Fruit fly (Drosophila melanogaster): Measurements from ENCODE around the gene Cdk1.

The Cdk1 gene

DNA sequence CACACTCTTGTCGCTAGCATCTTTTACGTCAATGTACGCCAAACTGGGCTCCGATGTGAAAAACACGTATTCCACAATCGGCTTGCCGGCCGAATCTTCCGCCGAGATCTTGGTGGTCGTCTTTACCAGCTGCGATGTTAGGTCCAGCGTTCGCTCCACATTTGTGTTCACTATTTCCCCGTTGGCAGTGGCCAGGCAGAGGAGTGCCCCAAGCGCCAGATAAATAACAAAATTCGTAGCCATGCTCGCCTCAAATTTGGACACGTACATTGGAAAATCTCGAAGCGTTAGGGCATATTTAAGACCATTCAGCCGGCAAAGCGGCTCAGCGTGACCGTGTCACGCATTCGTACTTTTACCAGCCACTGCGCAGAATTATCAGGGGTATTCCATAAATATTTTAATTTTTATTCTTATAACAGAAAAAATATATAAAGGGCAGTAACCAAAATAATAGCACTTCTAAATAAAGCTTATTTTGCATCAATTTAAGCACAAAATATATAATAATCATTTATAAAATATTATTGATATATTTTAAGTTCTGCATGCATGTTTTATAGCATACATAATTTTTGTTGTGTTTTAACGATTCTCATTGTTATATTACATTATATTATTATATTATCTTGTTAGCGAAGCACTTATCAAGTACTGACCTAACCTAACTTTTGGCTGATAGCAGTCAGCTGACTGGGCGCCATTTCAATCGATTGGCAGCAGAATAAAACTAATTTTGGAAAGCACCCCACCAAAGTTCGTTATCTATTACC is 10.4 kb downstream of the Cdk1 start, which contains the start of the genes CG33303 and dpr19:
Gene CG33303, minus strand, starts transcription at position 294 of the 773 bp plus-strand sequence.
Gene dpr19, plus strand, starts transcription at position 705 of the 773 bp plus-strand sequence.
- TF ChIP-seq Rel (GFP tag; optimal IDR thresholded peaks at IDR 0.05): no peak
- TF ChIP-seq Rel (tag; optimal IDR thresholded peaks at IDR 0.05): peak; percentile 43
- TF ChIP-seq rgr (GFP tag; optimal IDR thresholded peaks at IDR 0.05): peak; percentile 62
- peak; percentile 18 for TF ChIP-seq OdsH (GFP tag; optimal IDR thresholded peaks at IDR 0.05)
- TF ChIP-seq Myc (optimal IDR thresholded peaks at IDR 0.05): no peak
- no peak for TF ChIP-seq brk (GFP tag; optimal IDR thresholded peaks at IDR 0.05)
- peak; percentile 69 for TF ChIP-seq Sp1 (GFP tag; optimal IDR thresholded peaks at IDR 0.05)
- TF ChIP-seq HLH106 (tag; optimal IDR thresholded peaks at IDR 0.05): peak; percentile 69
- TF ChIP-seq Hr83 (GFP tag; optimal IDR thresholded peaks at IDR 0.05; ENCODE audit: poor library complexity, severe bottlenecking): peak; percentile 21

- TF ChIP-seq psq (GFP tag; optimal IDR thresholded peaks at IDR 0.05) (no peak), Vsx2 (GFP tag; optimal IDR thresholded peaks at IDR 0.05; ENCODE audit: partially characterized antibody) (no peak), ey (GFP tag; optimal IDR thresholded peaks at IDR 0.05) (no peak), rgr (GFP tag; optimal IDR thresholded peaks at IDR 0.05) (no peak), Hnf4 (GFP tag; optimal IDR thresholded peaks at IDR 0.05) (no peak), sage (GFP tag; optimal IDR thresholded peaks at IDR 0.05) (no peak), brk (GFP tag; optimal IDR thresholded peaks at IDR 0.05) (no peak), h (GFP tag; optimal IDR thresholded peaks at IDR 0.05) (no peak), pan (optimal IDR thresholded peaks at IDR 0.05) (no peak), HLH106 (tag; optimal IDR thresholded peaks at IDR 0.05) (no peak), CrebA (GFP tag; optimal IDR thresholded peaks at IDR 0.05; ENCODE audit: borderline replicate concordance) (no peak), Sp1 (GFP tag; optimal IDR thresholded peaks at IDR 0.05) (no peak), tai (GFP tag; optimal IDR thresholded peaks at IDR 0.05) (no peak), usp (GFP tag; optimal IDR thresholded peaks at IDR 0.05) (no peak), Hr83 (GFP tag; optimal IDR thresholded peaks at IDR 0.05; ENCODE audit: poor library complexity, severe bottlenecking) (no peak), Dif (GFP tag; optimal IDR thresholded peaks at IDR 0.05; ENCODE audit: partially characterized antibody) (no peak), CG32264 (GFP tag; optimal IDR thresholded peaks at IDR 0.05) (no peak), Mio (GFP tag; optimal IDR thresholded peaks at IDR 0.05) (no peak), br (GFP tag; optimal IDR thresholded peaks at IDR 0.05) (no peak), Hr78 (GFP tag; optimal IDR thresholded peaks at IDR 0.05) (no peak)
Observed at dm6 chr2L:10373605-10374269, 12.3 kb downstream of the Cdk1 start, which contains the start of gene rho-5. rho-5 (minus strand) TSS chr2L:10373900.

dm6 chr2L:10372297-10372696 is 13.8 kb downstream of the Cdk1 start:
- no peak for TF ChIP-seq br (GFP tag; optimal IDR thresholded peaks at IDR 0.05)
- TF ChIP-seq Vsx2 (GFP tag; optimal IDR thresholded peaks at IDR 0.05; ENCODE audit: partially characterized antibody): no peak
- TF ChIP-seq Abd-B (GFP tag; optimal IDR thresholded peaks at IDR 0.05): no peak
- no peak for TF ChIP-seq h (GFP tag; optimal IDR thresholded peaks at IDR 0.05)
- no peak for TF ChIP-seq N (GFP tag; optimal IDR thresholded peaks at IDR 0.05)
- TF ChIP-seq Hr78 (GFP tag; optimal IDR thresholded peaks at IDR 0.05): no peak
- TF ChIP-seq sv (GFP tag; optimal IDR thresholded peaks at IDR 0.05): no peak
- no peak for TF ChIP-seq tai (GFP tag; optimal IDR thresholded peaks at IDR 0.05)
- TF ChIP-seq CG9705 (GFP tag; optimal IDR thresholded peaks at IDR 0.05): no peak
- no peak for TF ChIP-seq Rel (GFP tag; optimal IDR thresholded peaks at IDR 0.05)
- no peak for TF ChIP-seq Rel (tag; optimal IDR thresholded peaks at IDR 0.05)
- TF ChIP-seq Myc (optimal IDR thresholded peaks at IDR 0.05): no peak

DNA sequence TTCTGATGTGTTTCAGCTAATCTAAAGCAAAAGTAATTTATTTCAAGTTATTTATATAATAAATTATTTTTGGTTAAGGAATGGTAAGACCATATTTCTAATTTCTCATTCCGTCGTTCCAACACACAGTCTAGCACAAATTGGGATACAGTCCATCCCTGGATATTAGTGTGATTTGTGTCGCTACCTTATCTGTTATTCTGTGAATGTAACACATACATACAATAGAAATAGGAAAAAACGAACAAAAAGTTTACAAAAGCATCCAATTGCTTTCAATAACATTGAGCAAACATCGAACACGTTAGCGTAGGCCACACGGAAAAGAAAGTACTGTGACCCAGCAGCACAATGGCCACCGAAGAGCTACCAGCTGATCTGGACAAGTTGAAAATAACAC is 19.5 kb downstream of the Cdk1 start, which contains the start of gene CG5056:
Gene CG5056, plus strand, starts transcription at position 168 of the 400 bp plus-strand sequence.
- no peak for TF ChIP-seq jim (GFP tag; optimal IDR thresholded peaks at IDR 0.05)
- no peak for TF ChIP-seq lola (GFP tag; optimal IDR thresholded peaks at IDR 0.05)
- TF ChIP-seq pan (optimal IDR thresholded peaks at IDR 0.05): no peak
- no peak for TF ChIP-seq Abd-B (GFP tag; optimal IDR thresholded peaks at IDR 0.05)
- no peak for TF ChIP-seq Dif (GFP tag; optimal IDR thresholded peaks at IDR 0.05; ENCODE audit: partially characterized antibody)
- peak; percentile 30 for TF ChIP-seq Sp1 (GFP tag; optimal IDR thresholded peaks at IDR 0.05)
- no peak for TF ChIP-seq HLH106 (tag; optimal IDR thresholded peaks at IDR 0.05)
- TF ChIP-seq dmrt93B (GFP tag; optimal IDR thresholded peaks at IDR 0.05): no peak
- TF ChIP-seq Dfd (GFP tag; optimal IDR thresholded peaks at IDR 0.05): no peak
- TF ChIP-seq Jra (GFP tag; optimal IDR thresholded peaks at IDR 0.05): no peak
- peak; percentile 64 for TF ChIP-seq woc (GFP tag; optimal IDR thresholded peaks at IDR 0.05)
- no peak for TF ChIP-seq CrebA (GFP tag; optimal IDR thresholded peaks at IDR 0.05; ENCODE audit: borderline replicate concordance)
- no peak for TF ChIP-seq dsf (GFP tag; optimal IDR thresholded peaks at IDR 0.05; ENCODE audit: borderline replicate concordance)
